Fruit fly (Drosophila melanogaster): ENCODE data around the gene CG17440.

Gene CG17440

dm6 chrX:9243417-9243884 is 26.3 kb downstream of the CG17440 start, which contains the start of the genes mxc and Larp7 (continued):
- no peak for TF ChIP-seq kah (GFP tag; optimal IDR thresholded peaks at IDR 0.05)
- TF ChIP-seq CG33557 (GFP tag; optimal IDR thresholded peaks at IDR 0.05) = peak; percentile 58
- TF ChIP-seq ftz-f1 (GFP tag; optimal IDR thresholded peaks at IDR 0.05) = peak; percentile 13
- no peak for TF ChIP-seq cg (GFP tag; optimal IDR thresholded peaks at IDR 0.05)
- TF ChIP-seq ind (GFP tag; optimal IDR thresholded peaks at IDR 0.05) = peak; percentile 69
- TF ChIP-seq CkIIα-i1 (GFP tag; IDR thresholded peaks at IDR 0.05) = no peak
- TF ChIP-seq Ravus (GFP tag; IDR thresholded peaks at IDR 0.05) = no peak
- peak; percentile 80 for TF ChIP-seq CG10267 (tag; optimal IDR thresholded peaks at IDR 0.05)
- no peak for TF ChIP-seq sc (optimal IDR thresholded peaks at IDR 0.05)
- TF ChIP-seq sc (GFP tag; optimal IDR thresholded peaks at IDR 0.05) = no peak
- peak; percentile 45 for TF ChIP-seq tgo (GFP tag; IDR thresholded peaks at IDR 0.05)
- no peak for TF ChIP-seq CG7556 (GFP tag; optimal IDR thresholded peaks at IDR 0.05)
- no peak for TF ChIP-seq CG1832 (GFP tag; optimal IDR thresholded peaks at IDR 0.05)
- TF ChIP-seq CG2120 (GFP tag; optimal IDR thresholded peaks at IDR 0.05) = peak; percentile 82
- TF ChIP-seq CG3847 (GFP tag; IDR thresholded peaks at IDR 0.05) = peak; percentile 85
- peak; percentile 63 for TF ChIP-seq pum (GFP tag; optimal IDR thresholded peaks at IDR 0.05)
- no peak for TF ChIP-seq dan (GFP tag; IDR thresholded peaks at IDR 0.05)
- TF ChIP-seq CG3163 (GFP tag; optimal IDR thresholded peaks at IDR 0.05) = peak; percentile 32
- no peak for TF ChIP-seq CG12769 (tag; optimal IDR thresholded peaks at IDR 0.05)
- no peak for TF ChIP-seq Fer1 (GFP tag; optimal IDR thresholded peaks at IDR 0.05)
- peak; percentile 58; the same call in 1 of the 3 replicates for TF ChIP-seq Dbx (GFP tag; IDR thresholded peaks at IDR 0.05)
- no peak for TF ChIP-seq CG10274 (GFP tag; optimal IDR thresholded peaks at IDR 0.05)
- peak; percentile 16; the same call in 1 of the 2 replicates for TF ChIP-seq stc (GFP tag; IDR thresholded peaks at IDR 0.05)
- peak; percentile 21; the same call in 1 of the 2 replicates for TF ChIP-seq vvl (GFP tag; IDR thresholded peaks at IDR 0.05)
- no peak for TF ChIP-seq CG6854 (GFP tag; optimal IDR thresholded peaks at IDR 0.05)
- 0 out of 2 replicates have a peak, but pooled peaks have one; percentile 20 for TF ChIP-seq CG11247 (GFP tag; IDR thresholded peaks at IDR 0.05)
- TF ChIP-seq CG18262 (tag; optimal IDR thresholded peaks at IDR 0.05) = no peak
- TF ChIP-seq Hey (tag; optimal IDR thresholded peaks at IDR 0.05) = no peak
- no peak for TF ChIP-seq Lpt (GFP tag; optimal IDR thresholded peaks at IDR 0.05)
- peak; percentile 47 for TF ChIP-seq Mad (GFP tag; optimal IDR thresholded peaks at IDR 0.05)
- no peak for TF ChIP-seq NC2α (GFP tag; optimal IDR thresholded peaks at IDR 0.05)
- TF ChIP-seq amos (GFP tag; IDR thresholded peaks at IDR 0.05; ENCODE audit: partially characterized antibody) = peak; percentile 71
- peak; percentile 44 for TF ChIP-seq Oli (tag; optimal IDR thresholded peaks at IDR 0.05)
- TF ChIP-seq rib (GFP tag; IDR thresholded peaks at IDR 0.05) = peak; percentile 38; the same call in 1 of the 2 replicates
- peak; percentile 72 for TF ChIP-seq CG30403 (GFP tag; optimal IDR thresholded peaks at IDR 0.05)
- no peak; the same call in 1 of the 2 replicates for TF ChIP-seq Xrp1 (GFP tag; IDR thresholded peaks at IDR 0.05)
- no peak for TF ChIP-seq Atf3 (GFP tag; optimal IDR thresholded peaks at IDR 0.05)
- peak; percentile 76 for TF ChIP-seq Myb (GFP tag; optimal IDR thresholded peaks at IDR 0.05)
- no peak for TF ChIP-seq cas (GFP tag; IDR thresholded peaks at IDR 0.05)
- TF ChIP-seq insv (GFP tag; optimal IDR thresholded peaks at IDR 0.05) = peak in 1 of 2 experiments; percentile 63
- no peak for TF ChIP-seq D (optimal IDR thresholded peaks at IDR 0.05)
- TF ChIP-seq D (GFP tag; optimal IDR thresholded peaks at IDR 0.05) = no peak
- peak; percentile 69 for TF ChIP-seq Xbp1 (GFP tag; optimal IDR thresholded peaks at IDR 0.05)
- TF ChIP-seq zen2 (GFP tag; IDR thresholded peaks at IDR 0.05; ENCODE audit: partially characterized antibody) = peak; percentile 67; the same call in 1 of the 3 replicates
- TF ChIP-seq Stat92E (GFP tag; optimal IDR thresholded peaks at IDR 0.05) = no peak
- TF ChIP-seq CG6689 (GFP tag; IDR thresholded peaks at IDR 0.05) = peak; percentile 57; the same call in 1 of the 2 replicates
- TF ChIP-seq Camta (GFP tag; optimal IDR thresholded peaks at IDR 0.05) = peak; percentile 11
- peak; percentile 69 for TF ChIP-seq twi (tag; optimal IDR thresholded peaks at IDR 0.05)
- no peak for TF ChIP-seq Trl (optimal IDR thresholded peaks at IDR 0.05)
- peak; percentile 75 for TF ChIP-seq Trl (GFP tag; optimal IDR thresholded peaks at IDR 0.05)
- TF ChIP-seq CG15601 (tag; optimal IDR thresholded peaks at IDR 0.05) = no peak
- TF ChIP-seq usp (GFP tag; optimal IDR thresholded peaks at IDR 0.05) = no peak
